Worm (Caenorhabditis elegans): ENCODE data around the gene B0222.1.
A peak's percentile ranks its signal among the peaks of the same experiment; 100 is the strongest.

The B0222.1 gene

DNA sequence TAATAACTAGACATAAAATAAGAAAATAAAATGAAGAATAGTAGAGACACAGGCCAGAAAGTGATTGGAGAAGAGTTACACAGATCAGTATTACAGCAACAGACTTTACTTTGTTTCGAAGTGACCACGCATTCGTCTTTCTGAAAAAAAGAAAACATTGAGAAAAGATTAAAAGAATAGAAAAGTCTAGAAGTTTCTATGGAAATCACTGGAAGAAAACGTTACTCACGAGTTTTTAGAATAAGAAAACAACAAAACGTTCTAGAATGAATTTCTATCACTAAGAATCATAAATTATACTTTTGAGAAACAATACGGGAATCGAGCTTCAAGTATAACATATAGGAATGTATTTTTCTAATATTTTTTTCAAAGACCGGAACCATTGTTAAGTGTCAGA is 21.6 kb downstream of the B0222.1 start:
- no peak for TF ChIP-seq mbf-1 (tag; optimal IDR thresholded peaks at IDR 0.05)
- TF ChIP-seq elt-1 (tag; optimal IDR thresholded peaks at IDR 0.05) = no peak

DNA sequence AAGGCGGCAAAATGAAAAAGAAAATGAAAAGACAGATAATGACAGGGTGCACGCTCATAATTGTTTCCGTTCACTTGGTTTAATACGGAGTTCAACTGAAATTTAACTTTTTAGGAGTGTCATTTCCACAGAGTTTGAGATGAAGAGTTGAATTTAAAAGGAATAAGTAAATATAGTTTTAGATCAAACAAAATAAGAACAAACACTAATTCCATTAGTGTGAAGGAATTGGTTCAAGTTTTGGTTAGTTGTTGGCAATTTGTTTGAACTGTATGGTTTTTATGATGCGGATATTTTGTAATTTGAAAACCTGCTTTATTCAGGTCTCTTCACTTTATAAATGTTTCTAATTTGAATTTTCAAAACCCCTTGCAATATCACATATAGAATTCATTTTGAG is 22.6 kb downstream of the B0222.1 start, which contains the start of gene B0222.15:
Gene B0222.15, minus strand, starts transcription at position 101 of the 400 bp plus-strand sequence.
- TF ChIP-seq R02D3.7 (tag; optimal IDR thresholded peaks at IDR 0.05) (no peak), skn-1 (tag; optimal IDR thresholded peaks at IDR 0.05) (no peak), nhr-11 (tag; optimal IDR thresholded peaks at IDR 0.05) (no peak), nhr-129 (tag; optimal IDR thresholded peaks at IDR 0.05) (no peak), sma-9 (GFP tag; optimal IDR thresholded peaks at IDR 0.05) (no peak), sma-9 (tag; optimal IDR thresholded peaks at IDR 0.05) (no peak), ceh-82 (tag; optimal IDR thresholded peaks at IDR 0.05) (no peak)

DNA sequence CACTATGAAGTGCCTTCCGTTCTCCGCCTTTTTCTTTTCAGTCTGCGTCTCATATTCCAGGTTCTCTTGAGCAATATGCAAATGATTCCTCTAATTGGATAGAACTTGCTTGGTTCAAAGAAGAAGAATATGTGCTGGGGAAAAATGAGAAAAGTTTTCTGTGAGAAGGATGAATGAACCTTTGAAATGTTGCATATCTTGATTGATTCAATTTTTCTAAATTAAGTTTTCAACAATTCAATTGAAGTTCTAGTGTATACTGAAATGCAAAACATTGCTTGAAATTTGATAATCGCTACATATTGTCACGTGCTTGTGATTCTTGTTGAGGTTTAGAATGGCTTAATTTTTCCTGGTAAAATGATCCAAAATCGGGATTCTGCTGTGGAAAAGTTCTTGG is 23.5 kb downstream of the B0222.1 start:
- TF ChIP-seq snpc-4 (tag; optimal IDR thresholded peaks at IDR 0.05) = no peak
- no peak for TF ChIP-seq ZK546.5 (tag; optimal IDR thresholded peaks at IDR 0.05)
- no peak for TF ChIP-seq elt-3 (tag; optimal IDR thresholded peaks at IDR 0.05)
- TF ChIP-seq peb-1 (tag; optimal IDR thresholded peaks at IDR 0.05) = no peak
- no peak for TF ChIP-seq sma-3 (GFP tag; optimal IDR thresholded peaks at IDR 0.05)
- no peak for TF ChIP-seq blmp-1 (tag; optimal IDR thresholded peaks at IDR 0.05; ENCODE audit: insufficient read depth)
- no peak for TF ChIP-seq unc-39 (tag; optimal IDR thresholded peaks at IDR 0.05)
- no peak for TF ChIP-seq sma-9 (GFP tag; optimal IDR thresholded peaks at IDR 0.05)
- no peak for TF ChIP-seq sma-9 (tag; optimal IDR thresholded peaks at IDR 0.05)
- TF ChIP-seq lin-13 (GFP tag; optimal IDR thresholded peaks at IDR 0.05) = no peak
- no peak for TF ChIP-seq nhr-6 (tag; optimal IDR thresholded peaks at IDR 0.05)
- TF ChIP-seq unc-62 (GFP tag; optimal IDR thresholded peaks at IDR 0.05) = no peak
- no peak for TF ChIP-seq dmd-4 (tag; optimal IDR thresholded peaks at IDR 0.05)

DNA sequence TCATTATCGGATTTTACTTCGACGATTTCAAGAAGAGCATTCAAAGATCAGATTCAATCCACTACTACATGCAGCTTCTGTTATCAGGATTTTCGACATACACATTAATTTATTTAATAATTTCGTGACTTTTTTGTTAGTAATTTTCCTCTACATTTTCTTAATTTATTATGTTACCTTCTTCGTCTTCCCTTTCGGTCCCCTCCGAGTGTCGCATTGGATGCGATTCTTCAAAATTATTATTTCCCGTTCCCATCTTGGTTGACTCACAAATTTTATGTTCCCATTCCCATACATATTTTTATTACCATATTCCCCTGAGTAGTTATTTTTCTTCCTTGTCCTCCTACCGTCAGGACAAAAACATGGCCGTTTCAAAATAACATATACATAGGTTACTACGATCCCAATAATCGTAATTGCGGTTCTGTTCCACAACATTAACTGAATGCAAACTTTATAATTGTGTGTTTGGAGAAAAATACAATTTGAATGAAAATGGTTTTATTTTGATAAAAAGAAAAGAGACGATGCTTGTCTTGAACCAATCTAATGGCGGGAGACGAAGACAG is 25.2 kb downstream of the B0222.1 start:
- TF ChIP-seq nhr-25 (tag; optimal IDR thresholded peaks at IDR 0.05) (peak; percentile 40), ama-1 (optimal IDR thresholded peaks at IDR 0.05) (peak; percentile 18)

DNA sequence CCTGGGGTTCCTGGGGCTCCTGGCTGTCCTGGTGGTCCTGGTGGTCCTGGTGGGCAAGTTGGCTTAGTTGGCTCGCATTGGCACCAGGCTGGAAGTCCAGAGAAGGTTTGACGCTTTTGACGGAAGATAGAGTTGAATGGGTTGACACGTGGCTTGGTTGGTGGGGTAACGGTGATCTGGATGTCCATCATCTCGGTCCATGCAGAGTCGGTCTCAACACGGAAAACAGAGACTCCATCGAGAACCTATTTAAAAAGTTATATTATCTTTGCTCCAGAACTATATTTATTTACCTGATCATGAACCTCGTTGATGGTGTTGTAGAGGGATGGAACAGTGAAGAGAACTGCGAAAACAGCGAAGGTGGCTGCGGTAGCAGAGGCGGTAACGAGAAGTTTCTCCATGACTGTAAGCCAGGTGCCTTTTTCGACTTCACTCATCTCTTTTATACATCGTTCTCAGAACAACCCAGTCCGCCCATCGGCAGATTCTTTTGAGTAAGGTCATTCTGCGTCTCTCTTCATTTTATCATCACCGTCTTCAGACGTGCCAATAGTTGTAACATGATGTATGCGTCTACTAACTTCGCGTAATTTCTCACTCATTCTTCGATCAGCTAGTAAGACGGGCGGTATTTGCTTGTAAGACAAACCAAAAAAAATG is 26.3 kb downstream of the B0222.1 start, which contains the start of gene col-144:
Gene col-144, minus strand, starts transcription at position 419 of the 663 bp plus-strand sequence.
- TF ChIP-seq gmeb-1 (tag; optimal IDR thresholded peaks at IDR 0.05) (no peak), snpc-4 (tag; optimal IDR thresholded peaks at IDR 0.05) (no peak), nhr-77 (tag; optimal IDR thresholded peaks at IDR 0.05) (no peak), blmp-1 (tag; optimal IDR thresholded peaks at IDR 0.05; ENCODE audit: insufficient read depth) (peak; percentile 57), ama-1 (optimal IDR thresholded peaks at IDR 0.05) (peak; percentile 20), nhr-237 (tag; optimal IDR thresholded peaks at IDR 0.05) (no peak), dmd-4 (tag; optimal IDR thresholded peaks at IDR 0.05) (no peak), sma-3 (GFP tag; optimal IDR thresholded peaks at IDR 0.05) (peak; percentile 28), C34F6.9 (tag; optimal IDR thresholded peaks at IDR 0.05) (no peak), Y55F3AM.14 (GFP tag; optimal IDR thresholded peaks at IDR 0.05) (no peak), sma-9 (GFP tag; optimal IDR thresholded peaks at IDR 0.05) (peak; percentile 25), sma-9 (tag; optimal IDR thresholded peaks at IDR 0.05) (no peak), nhr-10 (tag; optimal IDR thresholded peaks at IDR 0.05) (no peak), ztf-1 (GFP tag; conservative IDR thresholded peaks at IDR 0.05) (no peak), alr-1 (tag; optimal IDR thresholded peaks at IDR 0.05) (no peak), nhr-25 (tag; optimal IDR thresholded peaks at IDR 0.05) (peak; percentile 68), crh-2 (tag; optimal IDR thresholded peaks at IDR 0.05) (peak; percentile 10), elt-3 (tag; optimal IDR thresholded peaks at IDR 0.05) (no peak), unc-62 (GFP tag; optimal IDR thresholded peaks at IDR 0.05) (no peak), ztf-4 (tag; optimal IDR thresholded peaks at IDR 0.05) (no peak), nhr-21 (tag; optimal IDR thresholded peaks at IDR 0.05) (peak; percentile 21), elt-1 (tag; optimal IDR thresholded peaks at IDR 0.05) (no peak), ceh-16 (tag; optimal IDR thresholded peaks at IDR 0.05) (no peak), zag-1 (tag; optimal IDR thresholded peaks at IDR 0.05) (no peak), mbf-1 (tag; optimal IDR thresholded peaks at IDR 0.05) (no peak), ceh-82 (tag; optimal IDR thresholded peaks at IDR 0.05) (no peak), lin-11 (tag; optimal IDR thresholded peaks at IDR 0.05) (no peak)
